Fruit fly (Drosophila melanogaster) whole organism, embryonic: ENCODE results near the gene Dsp1.
A peak's percentile ranks its signal among the peaks of the same experiment; 100 is the strongest.

Source experiments
- CG10267 ChIP-seq: fragments of 200-800 bp; sonication (Bioruptor generic); optimal IDR thresholded peaks from 2 replicates; lab custom pipeline; 2018; ENCODE audit warnings: missing biosample characterization, mild to moderate bottlenecking, missing genetic modification characterization, moderate library complexity
- CG11456 ChIP-seq: fragments of 200-800 bp; sonication (Bioruptor generic); IDR thresholded peaks from 3 replicates; pipeline ENCODE4 v1.3.6; 2022; ENCODE audit warnings: missing biosample characterization, missing genetic modification characterization
- CG12071 ChIP-seq: fragments of 200-800 bp; sonication (Bioruptor generic); optimal IDR thresholded peaks from 3 replicates; lab custom pipeline; 2018; ENCODE audit warnings: missing biosample characterization, mild to moderate bottlenecking, missing genetic modification characterization
- CG1233 ChIP-seq: fragments of 200-800 bp; sonication (Bioruptor generic); optimal IDR thresholded peaks from 4 replicates; lab custom pipeline; 2018; ENCODE audit warnings: missing biosample characterization, mild to moderate bottlenecking, missing genetic modification characterization
- CG12744 ChIP-seq: fragments of 200-800 bp; sonication (Bioruptor generic); optimal IDR thresholded peaks from 2 replicates; lab custom pipeline; 2016; ENCODE audit warnings: missing biosample characterization, missing genetic modification characterization
- CG12942 ChIP-seq: fragments of 200-800 bp; sonication (Bioruptor generic); optimal IDR thresholded peaks from 3 replicates; lab custom pipeline; 2016; ENCODE audit warnings: missing biosample characterization, missing genetic modification characterization
- CG13894 ChIP-seq: fragments of 200-800 bp; sonication (Bioruptor generic); optimal IDR thresholded peaks from 3 replicates; lab custom pipeline; 2018; ENCODE audit warnings: missing biosample characterization, mild to moderate bottlenecking, missing genetic modification characterization, moderate library complexity
- CG14860 ChIP-seq: fragments of 200-800 bp; sonication (Bioruptor generic); IDR thresholded peaks from 3 replicates; pipeline ENCODE4 v1.3.6; 2022; ENCODE audit warnings: missing biosample characterization, missing genetic modification characterization; ENCODE audit not compliant: partially characterized antibody
- CG15073 ChIP-seq: fragments of 200-800 bp; sonication (Bioruptor generic); optimal IDR thresholded peaks from 2 replicates; lab custom pipeline; 2016; ENCODE audit warnings: missing biosample characterization, missing genetic modification characterization
- CG16815 ChIP-seq: fragments of 200-800 bp; sonication (Bioruptor generic); optimal IDR thresholded peaks from 3 replicates; lab custom pipeline; 2017; ENCODE audit warnings: missing biosample characterization, mild to moderate bottlenecking, missing genetic modification characterization
- CG17186 ChIP-seq: fragments of 200-800 bp; sonication (Bioruptor generic); optimal IDR thresholded peaks from 3 replicates; lab custom pipeline; 2017; ENCODE audit warnings: missing biosample characterization, missing genetic modification reagents, missing genetic modification characterization
- CG17802 ChIP-seq: fragments of 200-800 bp; sonication (Bioruptor generic); optimal IDR thresholded peaks from 2 replicates; lab custom pipeline; 2018; ENCODE audit warnings: missing biosample characterization, mild to moderate bottlenecking, missing genetic modification characterization, moderate library complexity
- CG18764 ChIP-seq: fragments of 200-800 bp; sonication (Bioruptor generic); optimal IDR thresholded peaks from 3 replicates; lab custom pipeline; 2016; ENCODE audit warnings: missing biosample characterization, missing genetic modification characterization
- CG30020 ChIP-seq: fragments of 200-800 bp; optimal IDR thresholded peaks from 2 replicates; lab custom pipeline; 2019; ENCODE audit warnings: missing biosample characterization, mild to moderate bottlenecking, missing genetic modification characterization, moderate library complexity
- CG31224 ChIP-seq: fragments of 200-800 bp; sonication (Bioruptor generic); IDR thresholded peaks from 2 replicates; pipeline ENCODE4 v1.3.6; 2022; ENCODE audit warnings: missing biosample characterization, missing genetic modification characterization
- CG32772 ChIP-seq: fragments of 200-800 bp; sonication (Bioruptor generic); IDR thresholded peaks from 2 replicates; pipeline ENCODE4 v1.3.6; 2022; ENCODE audit warnings: missing biosample characterization, missing genetic modification characterization
- CG33213 ChIP-seq: fragments of 200-800 bp; sonication (Bioruptor generic); optimal IDR thresholded peaks from 3 replicates; lab custom pipeline; 2016; ENCODE audit warnings: missing biosample characterization, missing genetic modification characterization
- CG33557 ChIP-seq: fragments of 200-800 bp; sonication (Bioruptor generic); optimal IDR thresholded peaks from 2 replicates; lab custom pipeline; 2019; ENCODE audit warnings: missing biosample characterization, mild to moderate bottlenecking, missing genetic modification characterization, moderate library complexity
- CG3847 ChIP-seq: fragments of 200-800 bp; sonication (Bioruptor generic); IDR thresholded peaks from 2 replicates; pipeline ENCODE4 v1.3.6; 2022; ENCODE audit warnings: missing biosample characterization, missing genetic modification characterization
- CG3995 ChIP-seq: fragments of 200-800 bp; sonication (Bioruptor generic); optimal IDR thresholded peaks from 3 replicates; lab custom pipeline; 2016; ENCODE audit warnings: missing biosample characterization, missing genetic modification characterization
- CG4360 ChIP-seq: fragments of 200-800 bp; sonication (Bioruptor generic); IDR thresholded peaks from 2 replicates; pipeline ENCODE4 v1.3.6; 2022; ENCODE audit warnings: missing biosample characterization, missing genetic modification characterization
- CG4707 ChIP-seq: fragments of 200-800 bp; sonication (Bioruptor generic); optimal IDR thresholded peaks from 2 replicates; lab custom pipeline; 2018; ENCODE audit warnings: missing biosample characterization, mild to moderate bottlenecking, missing genetic modification characterization, moderate library complexity
- CG5180 ChIP-seq: fragments of 200-800 bp; sonication (Bioruptor generic); optimal IDR thresholded peaks from 3 replicates; lab custom pipeline; 2017; ENCODE audit warnings: missing biosample characterization, missing genetic modification characterization, mild to moderate bottlenecking, moderate library complexity, missing genetic modification reagents
- CG6175 ChIP-seq: fragments of 200-800 bp; sonication (Bioruptor generic); IDR thresholded peaks from 3 replicates; pipeline ENCODE4 v1.3.6; 2022; ENCODE audit warnings: missing biosample characterization, missing genetic modification characterization
- CG8388 ChIP-seq: fragments of 200-800 bp; sonication (Bioruptor generic); optimal IDR thresholded peaks from 2 replicates; lab custom pipeline; 2019; ENCODE audit warnings: missing biosample characterization, mild to moderate bottlenecking, missing genetic modification characterization, moderate library complexity
- CG9876 ChIP-seq: fragments of 200-800 bp; sonication (Bioruptor generic); optimal IDR thresholded peaks from 2 replicates; lab custom pipeline; 2016; ENCODE audit warnings: missing biosample characterization, missing genetic modification characterization
- CG9932 ChIP-seq: fragments of 200-800 bp; sonication (Bioruptor generic); IDR thresholded peaks from 2 replicates; pipeline ENCODE4 v1.3.6; 2022; ENCODE audit warnings: missing biosample characterization, missing genetic modification characterization
- CoRest ChIP-seq: fragments of 200-800 bp; sonication (Bioruptor generic); optimal IDR thresholded peaks from 3 replicates; lab custom pipeline; 2018; ENCODE audit warnings: missing biosample characterization, mild to moderate bottlenecking, missing genetic modification characterization, moderate library complexity
- GATAe ChIP-seq: fragments of 200-800 bp; sonication (Bioruptor generic); conservative IDR thresholded peaks from 2 replicates; pipeline ENCODE4 v1.3.6; 2022; ENCODE audit warnings: missing biosample characterization, missing genetic modification characterization
- HLHmδ ChIP-seq: fragments of 200-800 bp; sonication (Bioruptor generic); optimal IDR thresholded peaks from 2 replicates; lab custom pipeline; 2018; ENCODE audit warnings: missing biosample characterization, mild to moderate bottlenecking, missing genetic modification characterization, moderate library complexity
- HmgD ChIP-seq: fragments of 200-800 bp; sonication (Bioruptor generic); optimal IDR thresholded peaks from 3 replicates; lab custom pipeline; 2016; ENCODE audit warnings: missing biosample characterization, missing genetic modification characterization
- Lhr ChIP-seq: fragments of 200-800 bp; sonication (Bioruptor generic); optimal IDR thresholded peaks from 3 replicates; lab custom pipeline; 2017; ENCODE audit warnings: mild to moderate bottlenecking, missing biosample characterization, missing genetic modification reagents, missing genetic modification characterization
- Scr ChIP-seq: fragments of 200-800 bp; sonication (Bioruptor generic); IDR thresholded peaks from 2 replicates; pipeline ENCODE4 v1.3.6; 2022; ENCODE audit warnings: missing biosample characterization, missing genetic modification characterization; ENCODE audit not compliant: partially characterized antibody
- Side ChIP-seq: fragments of 200-800 bp; sonication (Bioruptor generic); optimal IDR thresholded peaks from 2 replicates; lab custom pipeline; 2016; ENCODE audit warnings: missing biosample characterization, missing genetic modification characterization
- Spps ChIP-seq: fragments of 200-800 bp; sonication (Bioruptor generic); optimal IDR thresholded peaks from 2 replicates; lab custom pipeline; 2018; ENCODE audit warnings: missing biosample characterization, mild to moderate bottlenecking, missing genetic modification characterization
- ara ChIP-seq: fragments of 200-800 bp; sonication (Bioruptor generic); IDR thresholded peaks from 2 replicates; pipeline ENCODE4 v1.3.6; 2022; ENCODE audit warnings: missing biosample characterization, missing genetic modification characterization
- cad ChIP-seq: fragments of >200 bp; optimal IDR thresholded peaks from 2 replicates; lab custom pipeline; 2017; ENCODE audit warnings: missing biosample characterization, missing genetic modification characterization
- crc ChIP-seq: fragments of 200-800 bp; sonication (Bioruptor generic); optimal IDR thresholded peaks from 2 replicates; lab custom pipeline; 2016; ENCODE audit warnings: missing biosample characterization, missing genetic modification characterization
- crp ChIP-seq, 2 experiments: fragments of 200-800 bp; sonication (Bioruptor generic); optimal IDR thresholded peaks; 2 replicates in 1 of 2; 3 replicates in 1 of 2; lab custom pipeline; 2017; ENCODE audit warnings: missing biosample characterization in 2 of 2, missing genetic modification characterization in 2 of 2, mild to moderate bottlenecking in 1 of 2, moderate library complexity in 1 of 2
- cwo ChIP-seq: fragments of 200-800 bp; sonication (Bioruptor generic); optimal IDR thresholded peaks from 3 replicates; lab custom pipeline; 2017; ENCODE audit warnings: missing biosample characterization, missing genetic modification characterization, mild to moderate bottlenecking, moderate library complexity, missing genetic modification reagents
- danr ChIP-seq: fragments of 200-800 bp; sonication (Bioruptor generic); IDR thresholded peaks from 2 replicates; pipeline ENCODE4 v1.3.6; 2022; ENCODE audit warnings: missing biosample characterization, missing genetic modification characterization
- exex ChIP-seq: fragments of 200-800 bp; sonication (Bioruptor generic); optimal IDR thresholded peaks from 4 replicates; lab custom pipeline; 2018; ENCODE audit warnings: missing biosample characterization, mild to moderate bottlenecking, missing genetic modification characterization, moderate library complexity
- hth ChIP-seq: fragments of >200 bp; optimal IDR thresholded peaks from 2 replicates; lab custom pipeline; 2017; ENCODE audit warnings: inconsistent platforms
- kni ChIP-seq: fragments of 200-800 bp; sonication (Bioruptor generic); optimal IDR thresholded peaks from 3 replicates; lab custom pipeline; 2017; ENCODE audit warnings: mild to moderate bottlenecking, missing biosample characterization, missing genetic modification reagents, missing genetic modification characterization
- luna ChIP-seq: fragments of 200-800 bp; sonication (Bioruptor generic); optimal IDR thresholded peaks from 2 replicates; lab custom pipeline; 2016; ENCODE audit warnings: missing biosample characterization, missing genetic modification characterization
- peb ChIP-seq: fragments of 200-800 bp; sonication (Bioruptor generic); IDR thresholded peaks from 2 replicates; pipeline ENCODE4 v1.3.6; 2022; ENCODE audit warnings: missing biosample characterization, missing genetic modification characterization
- sd ChIP-seq: fragments of 200-800 bp; sonication (Bioruptor generic); optimal IDR thresholded peaks from 3 replicates; lab custom pipeline; 2018; ENCODE audit warnings: missing biosample characterization, mild to moderate bottlenecking, missing genetic modification characterization, moderate library complexity
- slou ChIP-seq: fragments of 200-800 bp; sonication (Bioruptor generic); optimal IDR thresholded peaks from 3 replicates; lab custom pipeline; 2016; ENCODE audit warnings: missing biosample characterization, missing genetic modification characterization
- tap ChIP-seq: fragments of 200-800 bp; optimal IDR thresholded peaks from 3 replicates; lab custom pipeline; 2019; ENCODE audit warnings: missing biosample characterization, mild to moderate bottlenecking, missing genetic modification characterization, moderate library complexity
- vnd ChIP-seq: fragments of 200-800 bp; sonication (Bioruptor generic); IDR thresholded peaks from 3 replicates; pipeline ENCODE4 v1.3.6; 2022; ENCODE audit warnings: missing biosample characterization, missing genetic modification characterization; ENCODE audit not compliant: partially characterized antibody

The Dsp1 gene

DNA sequence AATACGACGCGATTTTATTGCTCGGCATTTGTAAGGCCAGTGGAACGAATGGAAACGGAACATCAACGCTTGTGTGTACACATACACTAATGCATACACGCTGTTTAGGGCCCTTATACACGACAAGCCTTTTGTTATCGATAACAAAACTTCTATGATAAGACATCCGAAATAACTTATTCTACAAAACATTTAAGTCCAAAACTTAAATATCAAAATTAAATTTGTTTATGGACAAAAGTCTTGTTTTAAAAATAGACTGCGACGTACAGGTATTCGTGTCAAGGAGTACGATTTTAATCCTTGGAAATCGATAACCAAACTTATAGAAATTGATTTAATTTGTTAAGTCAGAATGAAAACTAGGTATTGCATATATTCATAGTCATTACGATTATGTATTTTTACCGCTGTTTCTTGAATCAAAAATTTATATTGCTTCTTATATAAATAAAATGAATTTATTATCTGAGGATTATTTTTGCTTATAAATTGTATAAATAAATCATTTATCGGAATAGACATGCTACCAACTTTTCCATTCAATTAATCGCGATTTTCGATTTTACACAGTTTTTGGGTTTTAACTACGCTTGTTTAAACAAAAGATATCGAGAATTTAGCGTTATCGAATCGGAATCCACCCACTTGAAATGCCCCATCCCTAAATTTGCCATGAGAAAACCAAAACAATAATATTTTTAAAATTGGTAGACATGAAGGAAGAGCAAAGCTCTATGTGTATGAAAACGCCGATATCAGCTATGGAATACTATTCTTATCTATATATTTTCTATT is 20.1 kb upstream of the Dsp1 start, which contains the start of the genes CG9915 and SWIP (continued):
- no peak for TF ChIP-seq CG4707 (GFP tag; lab: Kevin White, UChicago)
- peak; percentile 18 for TF ChIP-seq Side (GFP tag; lab: Kevin White, UChicago)
- no peak for TF ChIP-seq CG12071 (GFP tag; lab: Kevin White, UChicago)
- peak; percentile 16 for TF ChIP-seq CG10267
- no peak for TF ChIP-seq CG12942 (GFP tag; lab: Kevin White, UChicago)
- no peak for TF ChIP-seq HLHmδ
- TF ChIP-seq sd (tag; lab: Kevin White, UChicago) = no peak
- TF ChIP-seq CG31224 (GFP tag; lab: Robert Waterston, UW) = no peak
- no peak for TF ChIP-seq CG3995 (GFP tag; lab: Kevin White, UChicago)
- no peak for TF ChIP-seq kni (GFP tag; lab: Kevin White, UChicago)
- TF ChIP-seq CG14860 (GFP tag; lab: Robert Waterston, UW) = peak; percentile 67; the same call in 2 of the 3 replicates
- no peak for TF ChIP-seq CG15073 (GFP tag; lab: Kevin White, UChicago)
- no peak for TF ChIP-seq danr (GFP tag; lab: Robert Waterston, UW)
- no peak for TF ChIP-seq CG33213 (GFP tag; lab: Kevin White, UChicago)
- no peak for TF ChIP-seq CG33557 (GFP tag; lab: Kevin White, UChicago)
- TF ChIP-seq CG9876 (GFP tag; lab: Kevin White, UChicago) = no peak
- no peak for TF ChIP-seq CG5180 (GFP tag; lab: Kevin White, UChicago)
- TF ChIP-seq CG16815 (GFP tag; lab: Kevin White, UChicago) = no peak
- TF ChIP-seq CG4360 (GFP tag; lab: Robert Waterston, UW) = no peak
- no peak for TF ChIP-seq CG17802 (tag; lab: Kevin White, UChicago)
- no peak for TF ChIP-seq crc (GFP tag; lab: Kevin White, UChicago)
- TF ChIP-seq HmgD = no peak
- peak; percentile 100 for TF ChIP-seq CG18764 (GFP tag; lab: Kevin White, UChicago)
- TF ChIP-seq CG1233 (GFP tag; lab: Kevin White, UChicago) = no peak
- TF ChIP-seq CG8388 = no peak
- no peak for TF ChIP-seq CG11456 (GFP tag; lab: Robert Waterston, UW)
- TF ChIP-seq luna (GFP tag; lab: Kevin White, UChicago) = no peak
- TF ChIP-seq Spps (tag; lab: Kevin White, UChicago) = no peak
- no peak for TF ChIP-seq crp (GFP tag; optimal IDR thresholded peaks at IDR 0.05; lab: Kevin White, UChicago)
- no peak for TF ChIP-seq CG6175
- no peak for TF ChIP-seq CG9932 (GFP tag; lab: Robert Waterston, UW)
- TF ChIP-seq CG12744 = no peak
- TF ChIP-seq Lhr (GFP tag; lab: Kevin White, UChicago) = no peak
- TF ChIP-seq hth (lab: Kevin White, UChicago) = no peak
- no peak for TF ChIP-seq cwo (GFP tag; lab: Kevin White, UChicago)
- TF ChIP-seq Scr (GFP tag; lab: Robert Waterston, UW) = peak; percentile 60
- no peak for TF ChIP-seq CG13894 (tag; lab: Kevin White, UChicago)
- TF ChIP-seq slou (GFP tag; lab: Kevin White, UChicago) = no peak
- TF ChIP-seq GATAe = no peak
- TF ChIP-seq CG32772 = no peak
- no peak for TF ChIP-seq CG17186 (GFP tag; lab: Kevin White, UChicago)
- TF ChIP-seq cad (GFP tag; lab: Kevin White, UChicago) = no peak
- no peak for TF ChIP-seq peb (GFP tag; lab: Robert Waterston, UW)
- TF ChIP-seq CG30020 (tag; lab: Kevin White, UChicago) = peak; percentile 95
- peak; percentile 70 for TF ChIP-seq vnd (GFP tag; lab: Robert Waterston, UW)
- TF ChIP-seq CG3847 (GFP tag; lab: Robert Waterston, UW) = peak; percentile 24; the same call in 1 of the 2 replicates
- TF ChIP-seq CoRest (tag; lab: Kevin White, UChicago) = peak; percentile 41
- no peak for TF ChIP-seq exex (tag; lab: Kevin White, UChicago)
- TF ChIP-seq ara (GFP tag; lab: Robert Waterston, UW) = no peak
- TF ChIP-seq tap (tag; lab: Kevin White, UChicago) = no peak
